Worm (Caenorhabditis elegans): Measurements from ENCODE around the gene eps-8.
A peak's percentile ranks its signal among the peaks of the same experiment; 100 is the strongest.

Gene eps-8

DNA sequence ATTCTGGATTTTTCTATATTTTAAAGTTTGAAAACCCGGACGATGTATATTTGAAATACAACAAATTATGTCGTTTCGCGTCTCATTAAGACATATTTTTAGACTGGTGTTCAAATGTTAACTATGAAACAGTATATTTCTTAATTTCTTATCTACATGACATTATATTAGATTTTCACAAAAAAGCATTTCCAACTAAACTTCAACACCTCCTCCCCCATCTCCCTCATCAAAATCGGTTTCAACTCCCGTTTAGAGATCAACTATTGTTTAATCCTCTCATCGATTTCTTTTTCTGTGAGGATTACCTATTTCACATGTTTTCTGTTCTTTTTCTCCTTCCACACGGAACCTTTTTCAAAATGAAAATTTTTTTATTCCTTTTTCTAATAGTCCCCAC, 17.1 kb upstream of the eps-8 start, which contains the start of gene Y57G11C.38:
Gene Y57G11C.38 (plus strand): TSS at position 301 of the 400 bp plus-strand sequence.
- no peak for TF ChIP-seq nhr-76 (tag; optimal IDR thresholded peaks at IDR 0.05)
- no peak for TF ChIP-seq mdl-1 (tag; optimal IDR thresholded peaks at IDR 0.05)
- TF ChIP-seq set-16 (GFP tag; IDR thresholded peaks at IDR 0.05) = no peak
- no peak for TF ChIP-seq lsy-2 (tag; optimal IDR thresholded peaks at IDR 0.05)
- TF ChIP-seq egl-27 (tag; optimal IDR thresholded peaks at IDR 0.05) = no peak

DNA sequence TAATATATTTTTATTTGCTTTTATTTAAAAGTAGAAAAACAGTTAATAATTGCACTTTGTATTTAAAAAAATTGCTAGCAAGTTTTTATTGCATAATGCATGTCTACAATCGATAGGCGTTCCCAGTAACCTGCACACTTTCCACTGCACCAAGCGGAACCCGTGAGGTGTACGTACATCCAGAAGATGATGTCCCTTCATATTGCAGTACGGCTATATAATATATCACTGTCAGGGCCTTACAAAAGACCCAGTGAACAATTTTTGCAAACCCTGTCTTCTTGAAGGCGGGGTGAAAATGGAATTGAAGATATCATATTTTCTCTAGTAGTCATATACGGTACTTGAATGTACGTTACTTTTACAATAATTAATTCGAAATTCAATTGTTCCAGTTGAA, 15.5 kb upstream of the eps-8 start:
- TF ChIP-seq ztf-11 (tag; optimal IDR thresholded peaks at IDR 0.05) (no peak), skn-1 (tag; optimal IDR thresholded peaks at IDR 0.05) (no peak), ceh-20 (GFP tag; IDR thresholded peaks at IDR 0.05) (no peak), snpc-1.2 (GFP tag; IDR thresholded peaks at IDR 0.05) (peak; percentile 96), unc-130 (GFP tag; optimal IDR thresholded peaks at IDR 0.05) (no peak), fos-1 (tag; optimal IDR thresholded peaks at IDR 0.05) (no peak), aha-1 (tag) (peak; percentile 76)

DNA sequence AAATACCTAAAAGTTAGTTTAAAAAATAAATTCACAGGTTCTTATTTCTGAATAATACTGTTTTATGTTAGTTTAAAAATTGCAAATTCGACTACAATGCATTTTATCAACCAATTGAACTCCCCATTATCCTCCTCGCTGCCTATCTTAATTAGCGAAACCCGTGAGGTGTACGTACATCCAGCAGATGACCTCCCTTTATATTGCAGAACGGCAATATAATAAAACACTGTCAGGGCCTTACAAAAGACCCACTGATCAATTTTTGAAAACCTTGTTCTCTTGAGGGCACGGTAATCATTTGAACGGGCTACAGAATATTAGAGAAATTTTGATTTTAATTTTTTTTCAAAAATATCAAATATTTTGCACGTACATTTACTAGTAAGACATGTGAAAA, 14.8 kb upstream of the eps-8 start:
- TF ChIP-seq nhr-25 (tag; optimal IDR thresholded peaks at IDR 0.05; ENCODE audit: borderline replicate concordance, insufficient read depth) = no peak
- peak; percentile 44 for TF ChIP-seq aha-1 (tag)
- peak; percentile 92 for TF ChIP-seq snpc-1.2 (GFP tag; IDR thresholded peaks at IDR 0.05)

DNA sequence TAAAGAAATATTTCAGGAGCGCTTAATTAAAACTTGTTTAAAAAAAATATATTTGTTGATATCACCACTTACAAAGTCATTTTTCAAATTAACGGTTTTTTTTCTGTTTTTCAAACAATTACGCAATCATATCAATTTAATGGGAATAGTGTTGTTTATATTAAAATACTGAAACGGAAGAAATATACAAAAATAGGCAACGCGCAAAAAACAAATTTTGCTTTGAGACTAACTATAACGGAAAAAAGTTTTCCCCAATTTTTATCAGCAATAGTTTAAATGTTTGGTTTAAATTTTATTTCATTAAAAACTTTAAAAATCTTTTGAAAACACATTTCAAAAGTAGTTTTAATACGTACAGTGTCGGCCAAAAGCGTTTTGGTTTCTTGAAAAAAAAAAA, 10.7 kb upstream of the eps-8 start:
- TF ChIP-seq nhr-10 (tag; optimal IDR thresholded peaks at IDR 0.05) (no peak), aha-1 (tag) (peak; percentile 58), unc-62 (GFP tag; optimal IDR thresholded peaks at IDR 0.05 in 1 of 2) (peak in 1 of 2 experiments; percentile 63), unc-62 (tag; optimal IDR thresholded peaks at IDR 0.05) (no peak)

DNA sequence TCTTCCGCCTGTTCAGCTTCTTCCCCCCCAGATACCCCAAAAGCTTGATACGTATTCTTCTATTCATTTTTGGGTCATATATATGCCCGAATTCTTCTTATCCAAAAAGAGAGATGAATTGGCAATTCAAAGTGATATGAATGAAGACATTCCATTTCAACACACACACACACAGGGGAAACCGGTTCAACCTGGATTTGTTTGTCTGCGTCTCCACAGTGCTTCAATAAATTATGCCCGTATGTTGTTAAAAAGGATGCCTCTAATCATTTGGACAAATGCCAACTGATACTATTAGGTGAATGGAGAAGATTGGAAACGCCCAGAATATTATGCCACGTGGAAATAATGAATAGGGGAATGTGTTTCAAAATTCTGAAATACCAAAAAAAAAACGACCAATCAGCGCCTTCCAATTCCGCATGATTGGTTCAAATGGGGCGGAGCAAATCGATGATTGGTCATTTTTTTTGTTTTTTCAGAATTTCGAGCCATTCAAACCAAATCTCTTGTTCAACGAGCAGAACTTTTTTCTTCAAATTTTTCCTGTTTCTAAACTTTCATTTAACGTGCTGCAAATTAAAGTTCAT, 9.3 kb upstream of the eps-8 start:
- peak; percentile 22 for TF ChIP-seq mxl-3 (GFP tag; optimal IDR thresholded peaks at IDR 0.05)
- no peak for TF ChIP-seq unc-39 (tag; optimal IDR thresholded peaks at IDR 0.05)
- TF ChIP-seq lim-7 (GFP tag; IDR thresholded peaks at IDR 0.05) = no peak
- peak in 1 of 2 experiments; percentile 44 for TF ChIP-seq unc-62 (GFP tag; optimal IDR thresholded peaks at IDR 0.05 in 1 of 2)
- TF ChIP-seq unc-62 (tag; optimal IDR thresholded peaks at IDR 0.05) = no peak
- TF ChIP-seq Y5F2A.4 (GFP tag; optimal IDR thresholded peaks at IDR 0.05) = no peak
- no peak for TF ChIP-seq zag-1 (tag; optimal IDR thresholded peaks at IDR 0.05)
- TF ChIP-seq nhr-28 (tag; optimal IDR thresholded peaks at IDR 0.05) = peak; percentile 70
- TF ChIP-seq aha-1 (tag) = peak; percentile 95
- peak in 1 of 2 experiments; percentile 55 for TF ChIP-seq mdl-1 (tag; optimal IDR thresholded peaks at IDR 0.05)
- TF ChIP-seq hlh-30 (tag; optimal IDR thresholded peaks at IDR 0.05; ENCODE audit: insufficient read depth) = peak; percentile 9
- TF ChIP-seq daf-19 (GFP tag; conservative IDR thresholded peaks at IDR 0.05) = no peak
- peak; percentile 24 for TF ChIP-seq nhr-48 (tag; optimal IDR thresholded peaks at IDR 0.05)
- no peak for TF ChIP-seq zip-2 (tag; optimal IDR thresholded peaks at IDR 0.05)

DNA sequence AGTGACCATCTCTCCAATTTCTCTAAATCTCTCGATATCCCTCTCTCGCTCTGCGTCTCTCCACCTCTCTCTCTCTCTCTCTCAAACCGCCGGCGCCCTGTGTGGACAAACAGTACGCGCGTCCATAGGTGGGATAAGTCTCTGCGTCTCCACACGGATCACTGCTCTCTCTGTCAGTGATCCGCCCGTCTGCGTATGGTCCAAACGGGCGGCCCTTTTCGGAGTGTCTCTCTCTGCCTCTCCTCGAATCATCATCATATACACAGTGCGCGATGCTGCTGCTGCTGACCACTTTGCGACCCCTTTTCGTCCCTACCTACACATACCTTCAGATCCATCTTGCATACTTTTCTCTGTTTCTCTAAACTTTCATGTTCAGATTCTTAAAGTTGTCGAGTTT, 7.0 kb upstream of the eps-8 start:
- TF ChIP-seq hlh-11 (tag; optimal IDR thresholded peaks at IDR 0.05) (peak; percentile 78), R02D3.7 (tag; optimal IDR thresholded peaks at IDR 0.05) (no peak), mdl-1 (tag; optimal IDR thresholded peaks at IDR 0.05) (peak in 1 of 2 experiments; percentile 35), Y48G9A.11 (GFP tag; IDR thresholded peaks at IDR 0.05) (0 out of 2 replicates have a peak, but pooled peaks have one; percentile 26), spr-1 (tag; optimal IDR thresholded peaks at IDR 0.05) (peak; percentile 52), lin-1 (GFP tag; IDR thresholded peaks at IDR 0.05) (no peak), set-16 (GFP tag; IDR thresholded peaks at IDR 0.05) (peak; percentile 79), nhr-48 (tag; optimal IDR thresholded peaks at IDR 0.05) (peak; percentile 27), unc-62 (GFP tag; optimal IDR thresholded peaks at IDR 0.05 in 1 of 2) (peak in 1 of 2 experiments; percentile 2), unc-62 (tag; optimal IDR thresholded peaks at IDR 0.05) (no peak), pha-4 (GFP tag; IDR thresholded peaks at IDR 0.05) (peak; percentile 34; the same call in 1 of the 2 replicates), pha-4 (tag; optimal IDR thresholded peaks at IDR 0.05) (no peak), mxl-2 (GFP tag; conservative IDR thresholded peaks at IDR 0.05) (0 out of 2 replicates have a peak, but pooled peaks have one; percentile 41), nhr-25 (tag; optimal IDR thresholded peaks at IDR 0.05; ENCODE audit: borderline replicate concordance, insufficient read depth) (peak; percentile 65), mxl-3 (GFP tag; optimal IDR thresholded peaks at IDR 0.05) (peak; percentile 87), nhr-41 (GFP tag; IDR thresholded peaks at IDR 0.05) (no peak), hlh-30 (tag; optimal IDR thresholded peaks at IDR 0.05; ENCODE audit: insufficient read depth) (peak; percentile 10), lsy-2 (tag; optimal IDR thresholded peaks at IDR 0.05) (peak in 1 of 2 experiments; percentile 34), ceh-32 (tag; optimal IDR thresholded peaks at IDR 0.05; ENCODE audit: poor library complexity) (no peak), mep-1 (tag; optimal IDR thresholded peaks at IDR 0.05) (peak; percentile 31), nhr-28 (tag; optimal IDR thresholded peaks at IDR 0.05) (peak; percentile 72), hmg-1.1 (GFP tag; IDR thresholded peaks at IDR 0.05) (peak; percentile 59; the same call in 1 of the 2 replicates), fkh-10 (GFP tag; optimal IDR thresholded peaks at IDR 0.05) (no peak)

All from whole organism, L4 larva.